Worm (Caenorhabditis elegans): ENCODE measurements around the gene mix-1.

ce11 chrII:10778026-10778425, 46.0 kb upstream of the mix-1 start, which contains the start of gene mpz-1:
- TF ChIP-seq nhr-237 (tag; optimal IDR thresholded peaks at IDR 0.05) = no peak
- no peak for TF ChIP-seq mep-1 (tag; optimal IDR thresholded peaks at IDR 0.05)
- TF ChIP-seq pha-4 (tag; optimal IDR thresholded peaks at IDR 0.05) = no peak
- no peak for TF ChIP-seq lin-13 (tag; optimal IDR thresholded peaks at IDR 0.05)
- no peak for TF ChIP-seq elt-1 (tag; optimal IDR thresholded peaks at IDR 0.05; ENCODE audit: borderline replicate concordance, insufficient read depth)
- TF ChIP-seq nhr-76 (tag; optimal IDR thresholded peaks at IDR 0.05) = no peak
- no peak for TF ChIP-seq nhr-12 (tag; optimal IDR thresholded peaks at IDR 0.05)
- no peak for TF ChIP-seq elt-3 (tag; optimal IDR thresholded peaks at IDR 0.05)
- TF ChIP-seq nhr-28 (tag; optimal IDR thresholded peaks at IDR 0.05) = no peak
- TF ChIP-seq bed-3 (GFP tag; optimal IDR thresholded peaks at IDR 0.05) = no peak
- no peak for TF ChIP-seq unc-39 (tag; optimal IDR thresholded peaks at IDR 0.05)
- TF ChIP-seq mab-5 (tag; optimal IDR thresholded peaks at IDR 0.05) = no peak
- TF ChIP-seq ham-2 (GFP tag; optimal IDR thresholded peaks at IDR 0.05) = no peak
